Fruit fly (Drosophila melanogaster) whole organism, embryonic: ENCODE measurements around the gene cindr.

Experiments
- Asciz ChIP-seq: fragments of 200-800 bp; sonication (Bioruptor generic); optimal IDR thresholded peaks from 2 replicates; lab custom pipeline; 2017; ENCODE audit warnings: missing biosample characterization, mild to moderate bottlenecking, missing genetic modification characterization, missing genetic modification reagents
- B-H1 ChIP-seq: fragments of 200-800 bp; sonication (Bioruptor generic); IDR thresholded peaks from 3 replicates; pipeline ENCODE4 v1.3.6; 2022; ENCODE audit warnings: missing biosample characterization, missing genetic modification characterization
- Bteb2 ChIP-seq: fragments of 200-800 bp; sonication (Bioruptor generic); optimal IDR thresholded peaks from 2 replicates; lab custom pipeline; 2016; ENCODE audit warnings: missing biosample characterization, missing genetic modification characterization
- CG1024 ChIP-seq: fragments of 200-800 bp; sonication (Bioruptor generic); IDR thresholded peaks from 2 replicates; pipeline ENCODE4 v1.3.6; 2022; ENCODE audit warnings: missing biosample characterization, missing genetic modification characterization
- CG11093 ChIP-seq: fragments of 200-800 bp; sonication (Bioruptor generic); IDR thresholded peaks from 3 replicates; pipeline ENCODE4 v1.3.6; 2022; ENCODE audit warnings: missing biosample characterization, missing genetic modification characterization
- CG11247 ChIP-seq: fragments of 200-800 bp; sonication (Bioruptor generic); IDR thresholded peaks from 2 replicates; pipeline ENCODE4 v1.3.6; 2022; ENCODE audit warnings: missing biosample characterization, missing genetic modification characterization
- CG12299 ChIP-seq: fragments of 200-800 bp; sonication (Bioruptor generic); optimal IDR thresholded peaks from 2 replicates; lab custom pipeline; 2018; ENCODE audit warnings: missing biosample characterization, mild to moderate bottlenecking, missing genetic modification characterization
- CG12659 ChIP-seq: fragments of 200-800 bp; sonication (Bioruptor generic); optimal IDR thresholded peaks from 3 replicates; lab custom pipeline; 2017; ENCODE audit warnings: mild to moderate bottlenecking, missing biosample characterization, missing genetic modification reagents, missing genetic modification characterization
- CG14014 ChIP-seq: fragments of 200-800 bp; sonication (Bioruptor generic); IDR thresholded peaks from 2 replicates; pipeline ENCODE4 v1.3.6; 2022; ENCODE audit warnings: missing biosample characterization, missing genetic modification characterization
- CG14860 ChIP-seq: fragments of 200-800 bp; sonication (Bioruptor generic); IDR thresholded peaks from 3 replicates; pipeline ENCODE4 v1.3.6; 2022; ENCODE audit warnings: missing biosample characterization, missing genetic modification characterization; ENCODE audit not compliant: partially characterized antibody
- CG15073 ChIP-seq: fragments of 200-800 bp; sonication (Bioruptor generic); optimal IDR thresholded peaks from 2 replicates; lab custom pipeline; 2016; ENCODE audit warnings: missing biosample characterization, missing genetic modification characterization
- CG16863 ChIP-seq: fragments of 200-800 bp; sonication (Bioruptor generic); optimal IDR thresholded peaks from 3 replicates; lab custom pipeline; 2016; ENCODE audit warnings: missing biosample characterization, missing genetic modification characterization
- CG2129 ChIP-seq: fragments of 200-800 bp; sonication (Bioruptor generic); IDR thresholded peaks from 2 replicates; pipeline ENCODE4 v1.3.6; 2022; ENCODE audit warnings: missing biosample characterization, missing genetic modification characterization; ENCODE audit not compliant: partially characterized antibody
- CG2889 ChIP-seq: fragments of 200-800 bp; sonication (Bioruptor generic); IDR thresholded peaks from 3 replicates; pipeline ENCODE4 v1.3.6; 2022; ENCODE audit warnings: missing biosample characterization, missing genetic modification characterization
- CG32532 ChIP-seq: fragments of 200-800 bp; sonication (Bioruptor generic); IDR thresholded peaks from 2 replicates; pipeline ENCODE4 v1.3.6; 2022; ENCODE audit warnings: missing biosample characterization, missing genetic modification characterization
- CG33557 ChIP-seq: fragments of 200-800 bp; sonication (Bioruptor generic); optimal IDR thresholded peaks from 2 replicates; lab custom pipeline; 2019; ENCODE audit warnings: missing biosample characterization, mild to moderate bottlenecking, missing genetic modification characterization, moderate library complexity
- CG34422 ChIP-seq: fragments of 200-800 bp; sonication (Bioruptor generic); IDR thresholded peaks from 3 replicates; pipeline ENCODE4 v1.3.6; 2022; ENCODE audit warnings: missing biosample characterization, missing genetic modification characterization
- CG4360 ChIP-seq: fragments of 200-800 bp; sonication (Bioruptor generic); IDR thresholded peaks from 2 replicates; pipeline ENCODE4 v1.3.6; 2022; ENCODE audit warnings: missing biosample characterization, missing genetic modification characterization
- CG6272 ChIP-seq: fragments of 200-800 bp; sonication (Bioruptor generic); IDR thresholded peaks from 2 replicates; pipeline ENCODE4 v1.3.6; 2022; ENCODE audit warnings: missing biosample characterization, missing genetic modification characterization
- CG6654 ChIP-seq: fragments of 200-800 bp; sonication (Bioruptor generic); optimal IDR thresholded peaks from 2 replicates; lab custom pipeline; 2017; ENCODE audit warnings: missing biosample characterization, mild to moderate bottlenecking, missing genetic modification characterization
- CG9817 ChIP-seq: fragments of 200-800 bp; sonication (Bioruptor generic); optimal IDR thresholded peaks from 2 replicates; lab custom pipeline; 2018; ENCODE audit warnings: missing biosample characterization, mild to moderate bottlenecking, missing genetic modification characterization, moderate library complexity
- CkIIα-i1 ChIP-seq: fragments of 200-800 bp; sonication (Bioruptor generic); IDR thresholded peaks from 2 replicates; pipeline ENCODE4 v1.3.6; 2022; ENCODE audit warnings: missing biosample characterization, missing genetic modification characterization
- Doc3 ChIP-seq: fragments of 200-800 bp; sonication (Bioruptor generic); IDR thresholded peaks from 3 replicates; pipeline ENCODE4 v1.3.6; 2022; ENCODE audit warnings: missing biosample characterization, missing genetic modification characterization; ENCODE audit not compliant: partially characterized antibody
- GATAe ChIP-seq: fragments of 200-800 bp; sonication (Bioruptor generic); conservative IDR thresholded peaks from 2 replicates; pipeline ENCODE4 v1.3.6; 2022; ENCODE audit warnings: missing biosample characterization, missing genetic modification characterization
- PHDP ChIP-seq: fragments of 200-800 bp; sonication (Bioruptor generic); optimal IDR thresholded peaks from 3 replicates; lab custom pipeline; 2018; ENCODE audit warnings: missing biosample characterization, mild to moderate bottlenecking, missing genetic modification characterization, moderate library complexity
- Rfx ChIP-seq: fragments of 200-800 bp; sonication (Bioruptor generic); IDR thresholded peaks from 2 replicates; pipeline ENCODE4 v1.3.6; 2022; ENCODE audit warnings: missing biosample characterization, missing genetic modification characterization
- Sry-β ChIP-seq: fragments of 200-800 bp; sonication (Bioruptor generic); optimal IDR thresholded peaks from 2 replicates; lab custom pipeline; 2018; ENCODE audit warnings: missing biosample characterization, mild to moderate bottlenecking, missing genetic modification characterization, moderate library complexity
- al ChIP-seq: fragments of 200-800 bp; sonication (Bioruptor generic); IDR thresholded peaks from 2 replicates; pipeline ENCODE4 v1.3.6; 2022; ENCODE audit warnings: missing biosample characterization, missing genetic modification characterization
- bbx ChIP-seq: fragments of 200-800 bp; sonication (Bioruptor generic); IDR thresholded peaks from 2 replicates; pipeline ENCODE4 v1.3.6; 2022; ENCODE audit warnings: missing biosample characterization, missing genetic modification characterization; ENCODE audit not compliant: partially characterized antibody
- bowl ChIP-seq: fragments of 200-800 bp; sonication (Bioruptor generic); IDR thresholded peaks from 2 replicates; pipeline ENCODE4 v1.3.6; 2022; ENCODE audit warnings: missing biosample characterization, missing genetic modification characterization
- cas ChIP-seq: fragments of 200-800 bp; sonication (Bioruptor generic); IDR thresholded peaks from 2 replicates; pipeline ENCODE4 v1.3.6; 2022; ENCODE audit warnings: missing biosample characterization, missing genetic modification characterization
- cg ChIP-seq: fragments of 200-800 bp; sonication (Bioruptor generic); optimal IDR thresholded peaks from 3 replicates; lab custom pipeline; 2019; ENCODE audit warnings: missing biosample characterization, mild to moderate bottlenecking, missing genetic modification characterization, moderate library complexity
- croc ChIP-seq: fragments of 200-800 bp; sonication (Bioruptor generic); conservative IDR thresholded peaks from 3 replicates; pipeline ENCODE4 v1.3.6; 2022; ENCODE audit warnings: missing biosample characterization, missing genetic modification characterization
- crp ChIP-seq, 2 experiments: fragments of 200-800 bp; sonication (Bioruptor generic); optimal IDR thresholded peaks; 2 replicates in 1 of 2; 3 replicates in 1 of 2; lab custom pipeline; 2017; ENCODE audit warnings: missing biosample characterization in 2 of 2, missing genetic modification characterization in 2 of 2, mild to moderate bottlenecking in 1 of 2, moderate library complexity in 1 of 2
- dmrt11E ChIP-seq: fragments of 200-800 bp; sonication (Bioruptor generic); optimal IDR thresholded peaks from 3 replicates; lab custom pipeline; 2018; ENCODE audit warnings: missing biosample characterization, mild to moderate bottlenecking, missing genetic modification characterization, moderate library complexity
- eyg ChIP-seq: fragments of 200-800 bp; sonication (Bioruptor generic); optimal IDR thresholded peaks from 3 replicates; lab custom pipeline; 2016; ENCODE audit warnings: missing biosample characterization, missing genetic modification characterization
- hb ChIP-seq: fragments of 200-800 bp; sonication (Bioruptor generic); IDR thresholded peaks from 3 replicates; pipeline ENCODE4 v1.3.6; 2022; ENCODE audit warnings: missing biosample characterization, missing genetic modification characterization; ENCODE audit not compliant: partially characterized antibody
- hbn ChIP-seq: fragments of 200-800 bp; sonication (Bioruptor generic); IDR thresholded peaks from 2 replicates; pipeline ENCODE4 v1.3.6; 2022; ENCODE audit warnings: missing biosample characterization, missing genetic modification characterization; ENCODE audit not compliant: partially characterized antibody
- jing ChIP-seq: fragments of 200-800 bp; sonication (Bioruptor generic); optimal IDR thresholded peaks from 2 replicates; lab custom pipeline; 2018; ENCODE audit warnings: missing biosample characterization, mild to moderate bottlenecking, missing genetic modification characterization
- ken ChIP-seq: fragments of 200-800 bp; sonication (Bioruptor generic); IDR thresholded peaks from 3 replicates; pipeline ENCODE4 v1.3.6; 2022; ENCODE audit warnings: missing biosample characterization, missing genetic modification characterization
- mirr ChIP-seq: fragments of 200-800 bp; sonication (Bioruptor generic); optimal IDR thresholded peaks from 3 replicates; lab custom pipeline; 2018; ENCODE audit warnings: missing biosample characterization, mild to moderate bottlenecking, missing genetic modification characterization
- pita ChIP-seq: fragments of 200-800 bp; sonication (Bioruptor generic); optimal IDR thresholded peaks from 2 replicates; lab custom pipeline; 2017; ENCODE audit warnings: missing biosample characterization, mild to moderate bottlenecking, missing genetic modification characterization
- ssp ChIP-seq: fragments of 200-800 bp; sonication (Bioruptor generic); IDR thresholded peaks from 2 replicates; pipeline ENCODE4 v1.3.6; 2022; ENCODE audit warnings: missing biosample characterization, missing genetic modification characterization
- stwl ChIP-seq: fragments of 200-800 bp; sonication (Bioruptor generic); optimal IDR thresholded peaks from 3 replicates; lab custom pipeline; 2018; ENCODE audit warnings: missing biosample characterization, mild to moderate bottlenecking, missing genetic modification characterization, moderate library complexity
- wdn ChIP-seq: fragments of 200-800 bp; sonication (Bioruptor generic); IDR thresholded peaks from 2 replicates; pipeline ENCODE4 v1.3.6; 2022; ENCODE audit warnings: missing biosample characterization, missing genetic modification characterization

Gene cindr

DNA sequence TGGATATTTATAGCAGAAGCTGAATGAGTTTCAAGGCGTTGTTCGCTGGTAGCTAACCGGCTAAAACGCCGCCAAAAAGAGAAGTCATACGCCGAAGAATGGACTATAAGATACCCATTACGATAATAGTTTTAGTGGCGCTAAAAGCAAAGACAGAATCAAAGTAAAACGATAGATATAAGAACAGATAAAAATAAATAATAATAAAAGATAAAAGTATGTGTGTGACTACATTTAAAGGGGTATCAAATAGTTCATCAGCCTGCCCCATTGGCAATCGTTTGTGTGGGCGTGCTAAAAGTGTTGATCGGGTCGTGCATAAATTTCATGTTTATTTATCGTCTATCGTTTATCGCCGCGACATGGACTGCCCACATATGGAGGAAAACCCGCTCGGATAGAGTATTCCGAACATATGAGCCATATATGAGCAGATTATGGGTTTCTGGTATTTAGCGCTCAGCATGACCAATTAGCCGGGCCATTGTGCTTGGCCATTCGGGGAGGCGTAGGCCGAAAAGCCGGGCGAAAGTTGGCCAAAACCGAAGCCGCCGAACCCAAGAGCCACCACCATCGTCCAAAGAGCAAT is 11.0 kb upstream of the cindr start (continued):
- TF ChIP-seq CG4360 (GFP tag; lab: Robert Waterston, UW) (no peak), CG6654 (GFP tag; lab: Kevin White, UChicago) (no peak), Sry-β (GFP tag; lab: Kevin White, UChicago) (no peak), CG14860 (GFP tag; lab: Robert Waterston, UW) (peak; percentile 73; the same call in 2 of the 3 replicates), B-H1 (GFP tag; lab: Robert Waterston, UW) (peak; percentile 49), al (peak; percentile 77), CG6272 (no peak), CG12299 (tag; lab: Kevin White, UChicago) (no peak), GATAe (GFP tag; lab: Robert Waterston, UW) (no peak), Bteb2 (GFP tag; lab: Kevin White, UChicago) (peak; percentile 2), CG15073 (GFP tag; lab: Kevin White, UChicago) (no peak), croc (GFP tag; lab: Robert Waterston, UW) (no peak), cas (GFP tag; lab: Robert Waterston, UW) (0 out of 2 replicates have a peak, but pooled peaks have one; percentile 30), jing (GFP tag; lab: Kevin White, UChicago) (peak; percentile 41), wdn (GFP tag; lab: Robert Waterston, UW) (no peak), eyg (GFP tag; lab: Kevin White, UChicago) (no peak), CG32532 (peak; percentile 85), crp (GFP tag; optimal IDR thresholded peaks at IDR 0.05; lab: Kevin White, UChicago) (no peak), cg (GFP tag; lab: Kevin White, UChicago) (no peak), Asciz (peak; percentile 60), Doc3 (0 out of 3 replicates have a peak, but pooled peaks have one; percentile 12), ssp (GFP tag; lab: Robert Waterston, UW) (peak; percentile 57), CG16863 (GFP tag; lab: Kevin White, UChicago) (no peak), CG14014 (GFP tag; lab: Robert Waterston, UW) (peak; percentile 79), CG1024 (GFP tag; lab: Robert Waterston, UW) (no peak), PHDP (peak; percentile 74), dmrt11E (tag; lab: Kevin White, UChicago) (peak; percentile 27), mirr (GFP tag; lab: Kevin White, UChicago) (no peak), ken (GFP tag; lab: Robert Waterston, UW) (peak; percentile 33; the same call in 1 of the 3 replicates), CG2889 (GFP tag; lab: Robert Waterston, UW) (peak; percentile 59; the same call in 1 of the 3 replicates), CG11247 (GFP tag; lab: Robert Waterston, UW) (peak; percentile 65), CG33557 (no peak), stwl (tag; lab: Kevin White, UChicago) (no peak), CG34422 (peak; percentile 74), CG11093 (GFP tag; lab: Robert Waterston, UW) (peak; percentile 18; the same call in 1 of the 3 replicates), hb (GFP tag; lab: Robert Waterston, UW) (0 out of 3 replicates have a peak, but pooled peaks have one; percentile 56), CG9817 (tag; lab: Kevin White, UChicago) (peak; percentile 66), Rfx (GFP tag; lab: Robert Waterston, UW) (peak; percentile 86), hbn (GFP tag; lab: Robert Waterston, UW) (no peak), CG2129 (GFP tag; lab: Robert Waterston, UW) (no peak), pita (GFP tag; lab: Kevin White, UChicago) (no peak), CG12659 (GFP tag; lab: Kevin White, UChicago) (peak; percentile 42), CkIIα-i1 (GFP tag; lab: Robert Waterston, UW) (no peak), bowl (GFP tag; lab: Robert Waterston, UW) (no peak), bbx (GFP tag; lab: Robert Waterston, UW) (0 out of 2 replicates have a peak, but pooled peaks have one; percentile 17)
